Worm (Caenorhabditis elegans) whole organism, early embryonic: ENCODE measurements around the gene Y37D8A.25.

Source experiments
- B0310.2 ChIP-seq: sonication (generic microtip); optimal IDR thresholded peaks from 2 replicates; lab custom pipeline; 2016; ENCODE audit warnings: mild to moderate bottlenecking, missing genetic modification characterization, missing compliant biosample characterization
- aly-1 ChIP-seq: sonication (generic microtip); optimal IDR thresholded peaks from 2 replicates; lab custom pipeline; 2016; ENCODE audit warnings: missing genetic modification characterization, missing compliant biosample characterization
- ama-1 ChIP-seq: fragments of 150-350 bp; optimal IDR thresholded peaks from 2 replicates; lab custom pipeline; 2014
- ets-7 ChIP-seq: sonication (generic microtip); optimal IDR thresholded peaks from 2 replicates; lab custom pipeline; 2016; ENCODE audit warnings: missing genotype, missing genetic modification characterization, missing compliant biosample characterization
- flt-1 ChIP-seq: fragments of 200-800 bp; sonication (Bioruptor generic); IDR thresholded peaks from 2 replicates; pipeline ENCODE4 v1.3.6; 2022; ENCODE audit warnings: missing genetic modification characterization, missing compliant biosample characterization
- hmbx-1 ChIP-seq: sonication (generic microtip); optimal IDR thresholded peaks from 2 replicates; lab custom pipeline; 2016; ENCODE audit warnings: mild to moderate bottlenecking, missing genetic modification characterization, missing compliant biosample characterization
- hmg-4 ChIP-seq: fragments of 200-800 bp; sonication (Bioruptor generic); optimal IDR thresholded peaks from 2 replicates; lab custom pipeline; 2018; ENCODE audit warnings: mild to moderate bottlenecking, missing genetic modification characterization, missing compliant biosample characterization
- sea-1 ChIP-seq: fragments of 200-800 bp; sonication (Bioruptor generic); conservative IDR thresholded peaks from 2 replicates; pipeline ENCODE4 v1.3.6; 2022; ENCODE audit warnings: missing genetic modification characterization, missing compliant biosample characterization
- tbx-11 ChIP-seq: fragments of 200-800 bp; sonication (Bioruptor generic); IDR thresholded peaks from 2 replicates; pipeline ENCODE4 v1.3.6; 2022; ENCODE audit warnings: missing genetic modification characterization, missing compliant biosample characterization
- tbx-37 ChIP-seq: fragments of 200-800 bp; sonication (Bioruptor generic); conservative IDR thresholded peaks from 2 replicates; pipeline ENCODE4 v1.3.6; 2022; ENCODE audit warnings: missing genetic modification reagents, missing genetic modification characterization, missing compliant biosample characterization
- tra-4 ChIP-seq: sonication (generic microtip); optimal IDR thresholded peaks from 2 replicates; lab custom pipeline; 2017; ENCODE audit warnings: missing genetic modification characterization, missing compliant biosample characterization

DNA sequence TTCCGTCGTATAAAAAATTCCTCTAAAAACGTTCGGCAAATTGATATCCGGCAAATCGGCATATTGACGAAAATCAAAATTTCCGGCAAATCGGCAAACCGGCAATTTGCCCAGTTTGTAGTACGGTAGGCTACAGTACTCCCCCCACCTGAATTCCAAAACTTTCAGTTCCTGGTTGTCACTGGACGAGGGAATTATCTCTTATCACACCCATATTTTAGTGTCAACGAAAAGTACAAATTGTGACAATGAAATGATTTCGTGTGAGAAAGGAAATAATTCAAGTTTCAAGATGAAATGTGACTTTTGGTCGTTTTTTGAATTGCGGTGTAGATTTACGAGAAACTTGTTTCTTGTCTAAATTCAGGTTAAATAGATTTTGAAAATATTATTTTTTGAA, 13.0 kb upstream of the Y37D8A.25 start:
- TF ChIP-seq ama-1 (lab: Kevin White, UChicago) (no peak), B0310.2 (no peak), flt-1 (GFP tag; lab: Robert Waterston, UW) (no peak), aly-1 (tag; lab: Kevin White, UChicago) (no peak), tbx-37 (GFP tag; lab: Robert Waterston, UW) (no peak), hmg-4 (GFP tag; lab: Kevin White, UChicago) (no peak), sea-1 (GFP tag; lab: Robert Waterston, UW) (no peak), hmbx-1 (no peak), tra-4 (tag; lab: Kevin White, UChicago) (no peak), tbx-11 (GFP tag; lab: Robert Waterston, UW) (no peak), ets-7 (tag; lab: Kevin White, UChicago) (no peak)
